1 fruit fly cellular context compared by ENCODE assay signal in the genomic region with DNA sequence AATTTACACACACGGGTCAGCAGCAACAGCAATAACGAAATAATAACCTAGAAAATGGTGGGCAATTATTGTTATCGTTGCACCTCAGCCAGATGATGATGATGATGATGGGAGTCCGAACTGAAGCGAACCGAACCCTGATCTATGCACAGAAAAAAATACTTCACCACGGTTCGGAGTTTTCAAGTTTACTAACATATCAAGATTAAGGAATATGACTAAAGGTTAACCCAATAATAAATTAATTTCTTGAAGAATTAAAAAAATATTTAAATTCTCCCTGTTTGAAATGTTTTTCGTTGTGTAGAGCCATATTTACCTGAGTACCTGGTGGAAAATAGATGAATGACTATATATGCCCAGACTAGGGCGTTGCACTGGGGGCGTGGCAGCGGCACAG.
A peak's percentile ranks its signal among the peaks of the same experiment; 100 is the strongest.
TF ChIP-seq lines count a peak whose summit lies in the region.

No protein-coding gene starts in this region.

TF ChIP-seq in whole organism, embryonic, 481 proteins besides CTCF, POLR2A, EP300 and RAD21 (continued from another document):
- TF ChIP-seq row (GFP tag; IDR thresholded peaks at IDR 0.05; lab: Robert Waterston, UW), result 0 out of 3 replicates have a peak, but pooled peaks have one; percentile 15
